Worm (Caenorhabditis elegans) whole organism, L3 larva: ENCODE results near the gene tofu-1.
A peak's percentile ranks its signal among the peaks of the same experiment; 100 is the strongest.

Experiments used
- R02D3.7 ChIP-seq: fragments of 150-350 bp; optimal IDR thresholded peaks from 2 replicates; lab custom pipeline; 2014; ENCODE audit warnings: missing biosample characterization, missing genetic modification characterization
- ZK546.5 ChIP-seq: sonication (generic microtip); optimal IDR thresholded peaks from 2 replicates; lab custom pipeline; 2017; ENCODE audit warnings: missing biosample characterization, missing genetic modification characterization
- aly-2 ChIP-seq: fragments of 150-350 bp; optimal IDR thresholded peaks from 2 replicates; lab custom pipeline; 2014; ENCODE audit warnings: missing biosample characterization, missing genetic modification characterization
- ama-1 ChIP-seq: fragments of 150-350 bp; optimal IDR thresholded peaks from 2 replicates; lab custom pipeline; 2018
- ceh-16 ChIP-seq: sonication (generic microtip); optimal IDR thresholded peaks from 2 replicates; lab custom pipeline; 2017; ENCODE audit warnings: missing biosample characterization, missing genetic modification characterization
- ceh-28 ChIP-seq: fragments of 150-350 bp; optimal IDR thresholded peaks from 2 replicates; lab custom pipeline; 2014; ENCODE audit warnings: missing biosample characterization, missing genetic modification reagents, missing genetic modification characterization
- ceh-82 ChIP-seq: fragments of 150-350 bp; optimal IDR thresholded peaks from 2 replicates; lab custom pipeline; 2014; ENCODE audit warnings: missing biosample characterization, missing genetic modification characterization
- ceh-9 ChIP-seq: sonication (generic microtip); optimal IDR thresholded peaks from 2 replicates; lab custom pipeline; 2018; ENCODE audit warnings: missing biosample characterization, missing genetic modification characterization
- daf-12 ChIP-seq: fragments of 150-350 bp; optimal IDR thresholded peaks from 2 replicates; lab custom pipeline; 2014; ENCODE audit warnings: missing biosample characterization, missing genetic modification reagents, missing genetic modification characterization
- egl-27 ChIP-seq: sonication (generic microtip); optimal IDR thresholded peaks from 4 replicates; lab custom pipeline; 2017; ENCODE audit warnings: missing biosample characterization, missing genetic modification reagents, missing genetic modification characterization
- egl-5 ChIP-seq: fragments of 150-350 bp; optimal IDR thresholded peaks from 2 replicates; lab custom pipeline; 2017; ENCODE audit warnings: missing biosample characterization, missing genetic modification reagents, missing genetic modification characterization, inconsistent platforms
- elt-1 ChIP-seq: fragments of 150-350 bp; optimal IDR thresholded peaks from 2 replicates; lab custom pipeline; 2014; ENCODE audit warnings: missing biosample characterization, missing genetic modification characterization
- elt-2 ChIP-seq: sonication (generic microtip); optimal IDR thresholded peaks from 2 replicates; lab custom pipeline; 2016; ENCODE audit warnings: missing genetic modification reagents, mild to moderate bottlenecking, missing genetic modification characterization, missing compliant biosample characterization
- elt-3 ChIP-seq, 3 experiments: fragments of 150-350 bp in 1 of 3; sonication (generic microtip) in 2 of 3; optimal IDR thresholded peaks; 2 replicates in 2 of 3; 4 replicates in 1 of 3; lab custom pipeline; 2014 to 2017; ENCODE audit warnings: missing biosample characterization in 3 of 3, missing genetic modification characterization in 3 of 3
- eor-1 ChIP-seq, 2 experiments: fragments of 150-350 bp; optimal IDR thresholded peaks; 2 replicates each; lab custom pipeline; 2014 to 2018; ENCODE audit warnings: missing biosample characterization in 2 of 2, missing genetic modification characterization in 2 of 2
- fkh-10 ChIP-seq: sonication (generic microtip); optimal IDR thresholded peaks from 2 replicates; lab custom pipeline; 2017; ENCODE audit warnings: missing biosample characterization, missing genetic modification reagents, missing genetic modification characterization
- fkh-2 ChIP-seq: fragments of 150-350 bp; optimal IDR thresholded peaks from 2 replicates; lab custom pipeline; 2014; ENCODE audit warnings: missing biosample characterization, missing genetic modification reagents, missing genetic modification characterization
- fos-1 ChIP-seq: fragments of 150-350 bp; optimal IDR thresholded peaks from 2 replicates; lab custom pipeline; 2014; ENCODE audit warnings: missing biosample characterization, missing genetic modification characterization
- hmg-11 ChIP-seq: sonication (generic microtip); optimal IDR thresholded peaks from 2 replicates; lab custom pipeline; 2016; ENCODE audit warnings: missing genetic modification characterization, missing compliant biosample characterization
- jun-1 ChIP-seq: fragments of 150-350 bp; optimal IDR thresholded peaks from 2 replicates; lab custom pipeline; 2014; ENCODE audit warnings: missing biosample characterization, missing genetic modification reagents, missing genetic modification characterization
- lin-15B ChIP-seq: fragments of 150-350 bp; optimal IDR thresholded peaks from 2 replicates; lab custom pipeline; 2014; ENCODE audit warnings: missing biosample characterization, missing genetic modification characterization
- lin-39 ChIP-seq: fragments of 150-350 bp; optimal IDR thresholded peaks from 2 replicates; lab custom pipeline; 2018; ENCODE audit warnings: missing biosample characterization, missing genetic modification reagents, missing genetic modification characterization
- lsy-12 ChIP-seq: sonication (generic microtip); optimal IDR thresholded peaks from 2 replicates; lab custom pipeline; 2016; ENCODE audit warnings: mild to moderate bottlenecking, missing genetic modification characterization, missing compliant biosample characterization
- mdl-1 ChIP-seq: fragments of 150-350 bp; optimal IDR thresholded peaks from 2 replicates; lab custom pipeline; 2014; ENCODE audit warnings: missing biosample characterization, missing genetic modification characterization
- mml-1 ChIP-seq: fragments of 150-350 bp; sonication (generic microtip); optimal IDR thresholded peaks from 3 replicates; lab custom pipeline; 2014; ENCODE audit warnings: missing biosample characterization, missing genetic modification characterization
- nfya-1 ChIP-seq: sonication (generic microtip); optimal IDR thresholded peaks from 2 replicates; lab custom pipeline; 2017; ENCODE audit warnings: missing genetic modification characterization, mild to moderate bottlenecking, missing compliant biosample characterization, antibody characterized with exemption, moderate library complexity; ENCODE audit not compliant: insufficient read depth
- nhr-11 ChIP-seq: fragments of 150-350 bp; optimal IDR thresholded peaks from 2 replicates; lab custom pipeline; 2014; ENCODE audit warnings: missing biosample characterization, missing genetic modification characterization
- nhr-12 ChIP-seq: fragments of 150-350 bp; optimal IDR thresholded peaks from 2 replicates; lab custom pipeline; 2014; ENCODE audit warnings: missing biosample characterization, missing genetic modification characterization
- nhr-23 ChIP-seq: fragments of 150-350 bp; optimal IDR thresholded peaks from 2 replicates; lab custom pipeline; 2014; ENCODE audit warnings: missing biosample characterization, missing genetic modification reagents, missing genetic modification characterization
- nhr-237 ChIP-seq: fragments of 150-350 bp; optimal IDR thresholded peaks from 2 replicates; lab custom pipeline; 2014; ENCODE audit warnings: missing biosample characterization, missing genetic modification characterization
- nhr-25 ChIP-seq: sonication (generic microtip); optimal IDR thresholded peaks from 2 replicates; lab custom pipeline; 2017; ENCODE audit warnings: missing biosample characterization, missing genetic modification characterization
- nhr-28 ChIP-seq: fragments of 150-350 bp; optimal IDR thresholded peaks from 2 replicates; lab custom pipeline; 2014; ENCODE audit warnings: missing biosample characterization, missing genetic modification characterization
- nhr-43 ChIP-seq: sonication (generic microtip); optimal IDR thresholded peaks from 2 replicates; lab custom pipeline; 2016; ENCODE audit warnings: mild to moderate bottlenecking, missing genetic modification characterization, missing compliant biosample characterization; ENCODE audit not compliant: poor library complexity, severe bottlenecking
- nhr-67 ChIP-seq: fragments of 150-350 bp; optimal IDR thresholded peaks from 2 replicates; lab custom pipeline; 2014; ENCODE audit warnings: missing biosample characterization, missing genetic modification characterization
- nhr-76 ChIP-seq: fragments of 150-350 bp; sonication (generic microtip); optimal IDR thresholded peaks from 5 replicates; lab custom pipeline; 2014; ENCODE audit warnings: missing biosample characterization, missing genetic modification characterization
- nhr-77 ChIP-seq: fragments of 150-350 bp; optimal IDR thresholded peaks from 2 replicates; lab custom pipeline; 2014; ENCODE audit warnings: missing biosample characterization, missing genetic modification characterization
- pha-4 ChIP-seq: fragments of 150-350 bp; optimal IDR thresholded peaks from 2 replicates; lab custom pipeline; 2014; ENCODE audit warnings: missing biosample characterization, missing genetic modification reagents, missing genetic modification characterization
- pqm-1 ChIP-seq: fragments of 150-350 bp; optimal IDR thresholded peaks from 2 replicates; lab custom pipeline; 2017; ENCODE audit warnings: missing biosample characterization, missing genetic modification characterization, inconsistent platforms
- sea-2 ChIP-seq: fragments of 150-350 bp; sonication (generic microtip); optimal IDR thresholded peaks from 4 replicates; lab custom pipeline; 2014; ENCODE audit warnings: missing biosample characterization, missing genetic modification reagents, missing genetic modification characterization
- skn-1 ChIP-seq: fragments of 150-350 bp; optimal IDR thresholded peaks from 2 replicates; lab custom pipeline; 2014; ENCODE audit warnings: missing biosample characterization, missing genetic modification characterization
- snpc-4 ChIP-seq: fragments of 150-350 bp; optimal IDR thresholded peaks from 2 replicates; lab custom pipeline; 2014; ENCODE audit warnings: missing biosample characterization, missing genetic modification characterization
- tbx-2 ChIP-seq: sonication (generic microtip); optimal IDR thresholded peaks from 2 replicates; lab custom pipeline; 2016; ENCODE audit warnings: mild to moderate bottlenecking, missing genetic modification characterization, missing compliant biosample characterization
- unc-39 ChIP-seq: sonication (generic microtip); optimal IDR thresholded peaks from 4 replicates; lab custom pipeline; 2017; ENCODE audit warnings: missing biosample characterization, missing genetic modification characterization
- unc-62 ChIP-seq: fragments of 150-350 bp; sonication (generic microtip); optimal IDR thresholded peaks from 4 replicates; lab custom pipeline; 2014; ENCODE audit warnings: missing biosample characterization, missing genetic modification reagents, missing genetic modification characterization
- zag-1 ChIP-seq: fragments of 150-350 bp; optimal IDR thresholded peaks from 2 replicates; lab custom pipeline; 2014; ENCODE audit warnings: missing biosample characterization, missing genetic modification characterization
- ztf-11 ChIP-seq: fragments of 150-350 bp; optimal IDR thresholded peaks from 2 replicates; lab custom pipeline; 2014; ENCODE audit warnings: missing biosample characterization, missing genetic modification characterization
- ztf-4 ChIP-seq: fragments of 150-350 bp; optimal IDR thresholded peaks from 2 replicates; lab custom pipeline; 2014; ENCODE audit warnings: missing biosample characterization, missing genetic modification characterization

The tofu-1 gene

DNA sequence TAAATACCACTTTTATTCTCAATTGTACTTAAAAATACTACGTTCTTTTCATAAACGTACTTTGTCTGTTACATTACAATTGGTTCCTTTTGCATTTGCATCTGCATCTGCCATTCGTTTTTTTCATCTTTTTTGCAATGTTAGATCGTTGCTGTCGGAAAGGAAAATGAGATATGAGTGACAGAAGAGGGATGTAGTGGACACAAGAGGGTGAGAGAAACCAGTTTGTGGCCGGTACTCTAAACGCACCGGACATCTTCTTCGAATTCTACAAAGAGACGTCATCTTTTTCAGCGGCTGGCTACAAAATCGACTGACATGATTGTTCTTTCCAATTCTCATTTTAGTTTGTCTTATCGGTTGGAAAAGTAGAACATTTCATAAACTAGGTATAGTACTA is 21.8 kb downstream of the tofu-1 start:
- peak; percentile 78 for TF ChIP-seq unc-62 (GFP tag; lab: Kevin White, UChicago)
- TF ChIP-seq nhr-25 (tag; lab: Kevin White, UChicago): peak; percentile 78
- no peak for TF ChIP-seq mdl-1 (tag; lab: Kevin White, UChicago)
- no peak for TF ChIP-seq nhr-23
- TF ChIP-seq egl-27: peak; percentile 5
- TF ChIP-seq nfya-1: peak; percentile 24

- no peak for TF ChIP-seq nhr-76 (tag; lab: Kevin White, UChicago)
- no peak for TF ChIP-seq ztf-4 (tag; lab: Kevin White, UChicago)
- no peak for TF ChIP-seq nhr-12
- no peak for TF ChIP-seq fos-1 (tag; lab: Kevin White, UChicago)
- TF ChIP-seq mdl-1 (tag; lab: Kevin White, UChicago): no peak
- TF ChIP-seq ceh-16 (tag; lab: Kevin White, UChicago): no peak
- no peak for TF ChIP-seq nhr-67
- peak; percentile 38 for TF ChIP-seq lin-39 (tag; lab: Kevin White, UChicago)
- TF ChIP-seq ztf-11: no peak
- TF ChIP-seq nhr-25 (tag; lab: Kevin White, UChicago): peak; percentile 41
- TF ChIP-seq pqm-1 (tag; lab: Kevin White, UChicago): peak; percentile 50
- TF ChIP-seq eor-1 (tag; optimal IDR thresholded peaks at IDR 0.05; lab: Kevin White, UChicago): no peak
- no peak for TF ChIP-seq ZK546.5 (tag; lab: Kevin White, UChicago)
- TF ChIP-seq ceh-9 (tag; lab: Kevin White, UChicago): no peak
- no peak for TF ChIP-seq nhr-77
- no peak for TF ChIP-seq lsy-12 (tag; lab: Kevin White, UChicago)
- no peak for TF ChIP-seq sea-2 (GFP tag; lab: Kevin White, UChicago)
- TF ChIP-seq nhr-237 (tag; lab: Kevin White, UChicago): no peak
- no peak for TF ChIP-seq ama-1 (lab: Kevin White, UChicago)
- no peak for TF ChIP-seq nhr-11 (tag; lab: Kevin White, UChicago)
- peak; percentile 53 for TF ChIP-seq nfya-1
- peak; percentile 76 for TF ChIP-seq pha-4 (tag; lab: Kevin White, UChicago)
- TF ChIP-seq R02D3.7 (tag; lab: Kevin White, UChicago): no peak
- no peak for TF ChIP-seq fkh-10 (GFP tag; lab: Kevin White, UChicago)
- peak; percentile 8 for TF ChIP-seq jun-1 (tag; lab: Kevin White, UChicago)
- TF ChIP-seq nhr-23: peak; percentile 44
- TF ChIP-seq lin-15B: peak; percentile 73
- TF ChIP-seq skn-1 (tag; lab: Kevin White, UChicago): peak; percentile 31
- TF ChIP-seq hmg-11 (tag; lab: Kevin White, UChicago): peak; percentile 57
- TF ChIP-seq daf-12 (tag; lab: Kevin White, UChicago): no peak
- TF ChIP-seq egl-5 (tag; lab: Kevin White, UChicago): no peak
- no peak for TF ChIP-seq unc-62 (GFP tag; lab: Kevin White, UChicago)
- peak; percentile 79 for TF ChIP-seq elt-2 (tag; lab: Kevin White, UChicago)
- TF ChIP-seq egl-27: no peak
- no peak for TF ChIP-seq nhr-28 (tag; lab: Kevin White, UChicago)
- TF ChIP-seq ceh-28 (tag; lab: Kevin White, UChicago): no peak
- TF ChIP-seq mml-1 (tag; lab: Kevin White, UChicago): no peak
- peak; percentile 42 for TF ChIP-seq snpc-4 (tag; lab: Kevin White, UChicago)
- no peak for TF ChIP-seq tbx-2
- no peak for TF ChIP-seq zag-1 (tag; lab: Kevin White, UChicago)
- TF ChIP-seq nhr-43: peak; percentile 52
- no peak for TF ChIP-seq elt-3 (tag; optimal IDR thresholded peaks at IDR 0.05; lab: Kevin White, UChicago)
- no peak for TF ChIP-seq ceh-82
- TF ChIP-seq aly-2 (tag; lab: Kevin White, UChicago): no peak
- no peak for TF ChIP-seq elt-1 (tag; lab: Kevin White, UChicago)
- TF ChIP-seq fkh-2 (tag; lab: Kevin White, UChicago): no peak
- TF ChIP-seq unc-39 (tag; lab: Kevin White, UChicago): no peak
These were observed 22.5 kb downstream of the tofu-1 start for ce11 chrV:10003315-10003969.
